Fruit fly (Drosophila melanogaster): Measurements from ENCODE around the gene Rrp47.

DNA sequence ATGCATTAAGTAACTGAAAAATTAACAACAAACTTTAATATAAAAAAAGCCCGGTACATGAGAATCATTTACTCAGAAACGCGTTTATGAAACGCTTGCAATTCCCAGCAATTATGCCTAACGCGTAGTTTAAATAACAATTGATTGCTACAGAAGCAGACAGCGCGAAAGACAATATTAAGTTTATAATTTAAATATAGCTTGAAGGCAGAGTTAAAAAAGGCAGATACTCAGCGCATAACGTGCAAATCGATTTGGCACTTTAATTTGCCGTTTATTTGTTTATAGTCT, 3.8 kb upstream of the Rrp47 start, which contains the start of gene CG8924:
- TF ChIP-seq h (optimal IDR thresholded peaks at IDR 0.05) (no peak), psq (optimal IDR thresholded peaks at IDR 0.05) (no peak), insv (optimal IDR thresholded peaks at IDR 0.05) (no peak), Myc (optimal IDR thresholded peaks at IDR 0.05) (no peak), ttk (optimal IDR thresholded peaks at IDR 0.05) (no peak), Sin3A (optimal IDR thresholded peaks at IDR 0.05) (no peak)

Data from Kc167 (cell line).